Fruit fly (Drosophila melanogaster) whole organism, wandering third instar larva: ENCODE results near the gene Det.
A peak's percentile ranks its signal among the peaks of the same experiment; 100 is the strongest.

ENCODE experiments used
- Abd-B ChIP-seq: fragments of >200 bp; optimal IDR thresholded peaks from 2 replicates; lab custom pipeline; 2017; ENCODE audit warnings: missing biosample characterization, missing genetic modification characterization
- CG32264 ChIP-seq: fragments of 200-800 bp; sonication (Bioruptor generic); optimal IDR thresholded peaks from 2 replicates; lab custom pipeline; 2016; ENCODE audit warnings: missing biosample characterization, missing genetic modification characterization
- CG9705 ChIP-seq: fragments of 200-800 bp; sonication (Bioruptor generic); optimal IDR thresholded peaks from 2 replicates; lab custom pipeline; 2018; ENCODE audit warnings: missing biosample characterization, mild to moderate bottlenecking, missing genetic modification characterization
- CrebA ChIP-seq: fragments of 200-800 bp; sonication (Bioruptor generic); optimal IDR thresholded peaks from 2 replicates; lab custom pipeline; 2016; ENCODE audit warnings: missing biosample characterization, mild to moderate bottlenecking, missing genetic modification characterization, borderline replicate concordance
- Dfd ChIP-seq: fragments of >200 bp; optimal IDR thresholded peaks from 2 replicates; lab custom pipeline; 2017; ENCODE audit warnings: missing biosample characterization, missing genetic modification characterization
- Dif ChIP-seq: fragments of 200-275, 200-300 bp; sonication (Bioruptor generic); optimal IDR thresholded peaks from 2 replicates; lab custom pipeline; 2018; ENCODE audit warnings: missing biosample characterization, missing genetic modification characterization; ENCODE audit not compliant: partially characterized antibody
- HLH106 ChIP-seq: fragments of 200-800 bp; optimal IDR thresholded peaks from 3 replicates; lab custom pipeline; 2019; ENCODE audit warnings: missing biosample characterization, mild to moderate bottlenecking, missing genetic modification characterization, moderate library complexity
- Hnf4 ChIP-seq: fragments of 200-800 bp; sonication (Bioruptor generic); optimal IDR thresholded peaks from 2 replicates; lab custom pipeline; 2016; ENCODE audit warnings: missing biosample characterization, mild to moderate bottlenecking, missing genetic modification characterization
- Hr83 ChIP-seq: fragments of 200-300 bp; sonication (Bioruptor generic); optimal IDR thresholded peaks from 2 replicates; lab custom pipeline; 2016; ENCODE audit warnings: missing biosample characterization, mild to moderate bottlenecking, missing genetic modification characterization, moderate library complexity; ENCODE audit not compliant: poor library complexity, severe bottlenecking
- Jra ChIP-seq: sonication (Bioruptor generic); optimal IDR thresholded peaks from 2 replicates; lab custom pipeline; 2016; ENCODE audit warnings: missing biosample characterization, missing genetic modification characterization
- Mio ChIP-seq: sonication (Bioruptor generic); optimal IDR thresholded peaks from 2 replicates; lab custom pipeline; 2016; ENCODE audit warnings: missing biosample characterization, missing genetic modification characterization
- Myc ChIP-seq: fragments of >200 bp; optimal IDR thresholded peaks from 2 replicates; lab custom pipeline; 2017
- N ChIP-seq: fragments of >200 bp; optimal IDR thresholded peaks from 2 replicates; lab custom pipeline; 2018; ENCODE audit warnings: missing biosample characterization, missing external identifiers, missing genetic modification characterization
- OdsH ChIP-seq: fragments of 200-800 bp; sonication (Bioruptor generic); optimal IDR thresholded peaks from 2 replicates; lab custom pipeline; 2016; ENCODE audit warnings: missing biosample characterization, mild to moderate bottlenecking, missing genetic modification characterization
- Rel ChIP-seq, 2 experiments: fragments of 200-800 bp; sonication (Bioruptor generic) in 1 of 2; optimal IDR thresholded peaks; 2 replicates in 1 of 2; 3 replicates in 1 of 2; lab custom pipeline; 2016 to 2019; ENCODE audit warnings: mild to moderate bottlenecking in 2 of 2, missing biosample characterization in 2 of 2, missing genetic modification characterization in 2 of 2, moderate library complexity in 1 of 2
- Sp1 ChIP-seq: fragments of 200-800 bp; sonication (Bioruptor generic); optimal IDR thresholded peaks from 3 replicates; lab custom pipeline; 2019; ENCODE audit warnings: missing biosample characterization, mild to moderate bottlenecking, missing genetic modification characterization, moderate library complexity
- Vsx2 ChIP-seq: fragments of 200-300, 225-300 bp; sonication (Bioruptor generic); optimal IDR thresholded peaks from 2 replicates; lab custom pipeline; 2018; ENCODE audit warnings: missing biosample characterization, missing genetic modification characterization; ENCODE audit not compliant: partially characterized antibody
- br ChIP-seq: fragments of 200-800 bp; sonication (Bioruptor generic); optimal IDR thresholded peaks from 2 replicates; lab custom pipeline; 2016; ENCODE audit warnings: missing biosample characterization, missing genetic modification characterization
- brk ChIP-seq: fragments of 200-800 bp; sonication (Bioruptor generic); optimal IDR thresholded peaks from 2 replicates; lab custom pipeline; 2016; ENCODE audit warnings: missing biosample characterization, mild to moderate bottlenecking, missing genetic modification characterization
- dl ChIP-seq, 2 experiments: fragments of 175-275, 200-275 bp in 1 of 2; fragments of 200-275 bp in 1 of 2; sonication (Bioruptor generic); optimal IDR thresholded peaks; lab custom pipeline; 2018; ENCODE audit warnings: mild to moderate bottlenecking in 2 of 2, missing biosample characterization in 2 of 2, missing genetic modification characterization in 2 of 2, moderate library complexity in 2 of 2; ENCODE audit not compliant: partially characterized antibody in 2 of 2, insufficient read depth in 1 of 2
- dmrt93B ChIP-seq: fragments of 200-800 bp; sonication (Bioruptor generic); optimal IDR thresholded peaks from 2 replicates; lab custom pipeline; 2018; ENCODE audit warnings: missing biosample characterization, mild to moderate bottlenecking, missing genetic modification characterization
- dsf ChIP-seq: sonication (Bioruptor generic); optimal IDR thresholded peaks from 2 replicates; lab custom pipeline; 2016; ENCODE audit warnings: missing biosample characterization, missing genetic modification characterization, borderline replicate concordance
- ey ChIP-seq: fragments of 200-800 bp; sonication (Bioruptor generic); optimal IDR thresholded peaks from 2 replicates; lab custom pipeline; 2016; ENCODE audit warnings: missing biosample characterization, missing genetic modification characterization
- foxo ChIP-seq, 2 experiments: fragments of 200-800 bp; sonication (Bioruptor generic); optimal IDR thresholded peaks; 2 replicates in 1 of 2; 3 replicates in 1 of 2; lab custom pipeline; 2016 to 2017; ENCODE audit warnings: missing biosample characterization in 2 of 2, missing genetic modification characterization in 2 of 2
- fru ChIP-seq: fragments of 200-800 bp; sonication (Bioruptor generic); optimal IDR thresholded peaks from 3 replicates; lab custom pipeline; 2016; ENCODE audit warnings: missing biosample characterization, mild to moderate bottlenecking, missing genetic modification characterization
- h ChIP-seq: fragments of 200-800 bp; sonication (Bioruptor generic); optimal IDR thresholded peaks from 3 replicates; lab custom pipeline; 2016; ENCODE audit warnings: missing biosample characterization, mild to moderate bottlenecking, missing genetic modification characterization
- jim ChIP-seq: fragments of 175-275, 200-325 bp; sonication (Bioruptor generic); optimal IDR thresholded peaks from 2 replicates; lab custom pipeline; 2016; ENCODE audit warnings: missing biosample characterization, mild to moderate bottlenecking, missing genetic modification characterization
- lola ChIP-seq: fragments of >200 bp; optimal IDR thresholded peaks from 2 replicates; lab custom pipeline; 2017; ENCODE audit warnings: missing biosample characterization, missing genetic modification characterization
- pan ChIP-seq: fragments of >200 bp; optimal IDR thresholded peaks from 2 replicates; lab custom pipeline; 2017
- psq ChIP-seq: fragments of 200-800 bp; sonication (Bioruptor generic); optimal IDR thresholded peaks from 3 replicates; lab custom pipeline; 2017; ENCODE audit warnings: missing biosample characterization, mild to moderate bottlenecking, missing genetic modification characterization, moderate library complexity
- rgr ChIP-seq: fragments of 200-800 bp; sonication (Bioruptor generic); optimal IDR thresholded peaks from 3 replicates; lab custom pipeline; 2016; ENCODE audit warnings: missing biosample characterization, mild to moderate bottlenecking, missing genetic modification characterization
- sage ChIP-seq: fragments of 200-800 bp; sonication (Bioruptor generic); optimal IDR thresholded peaks from 2 replicates; lab custom pipeline; 2016; ENCODE audit warnings: missing biosample characterization, mild to moderate bottlenecking, missing genetic modification characterization
- sv ChIP-seq: fragments of 200-800 bp; sonication (Bioruptor generic); optimal IDR thresholded peaks from 3 replicates; lab custom pipeline; 2016; ENCODE audit warnings: missing biosample characterization, missing genetic modification characterization
- tai ChIP-seq: sonication (Bioruptor generic); optimal IDR thresholded peaks from 2 replicates; lab custom pipeline; 2016; ENCODE audit warnings: missing biosample characterization, missing genetic modification characterization
- usp ChIP-seq: fragments of >200 bp; optimal IDR thresholded peaks from 2 replicates; lab custom pipeline; 2017; ENCODE audit warnings: missing biosample characterization, missing genetic modification characterization
- woc ChIP-seq: sonication (Bioruptor generic); optimal IDR thresholded peaks from 2 replicates; lab custom pipeline; 2016; ENCODE audit warnings: missing biosample characterization, mild to moderate bottlenecking, missing genetic modification characterization

Gene Det

dm6 chr3R:17110880-17111726 is 38.4 kb upstream of the Det start:
- TF ChIP-seq Mio (GFP tag; lab: Kevin White, UChicago) (no peak), psq (no peak), Dif (no peak), h (GFP tag; lab: Kevin White, UChicago) (peak; percentile 58), woc (GFP tag; lab: Kevin White, UChicago) (no peak), Rel (GFP tag; optimal IDR thresholded peaks at IDR 0.05; lab: Kevin White, UChicago) (no peak), Rel (tag; optimal IDR thresholded peaks at IDR 0.05; lab: Kevin White, UChicago) (peak; percentile 62), Vsx2 (peak; percentile 35)
- TF ChIP-seq, all 38 proteins: peak for 3

DNA sequence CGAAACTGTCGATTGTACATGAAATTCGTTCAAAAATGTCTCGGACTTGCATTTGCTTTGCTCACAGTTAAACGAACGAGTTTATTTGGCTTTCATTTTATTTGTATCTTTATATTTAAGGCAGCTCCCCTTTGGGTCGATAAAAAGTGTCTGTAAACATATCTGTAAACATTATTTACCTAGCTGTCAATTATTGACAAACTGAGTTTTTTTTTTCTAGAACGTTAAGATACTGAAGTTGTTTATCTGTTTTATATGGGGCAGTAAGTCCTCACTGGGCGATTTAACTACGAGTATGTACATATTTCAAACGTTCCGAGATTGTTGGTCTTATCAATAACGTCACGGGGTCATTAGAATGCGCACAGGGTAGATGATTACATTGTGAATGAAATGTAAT is 33.8 kb upstream of the Det start:
- TF ChIP-seq dsf (GFP tag; lab: Kevin White, UChicago): no peak
- TF ChIP-seq HLH106: no peak
- TF ChIP-seq brk (GFP tag; lab: Kevin White, UChicago): peak; percentile 24
- TF ChIP-seq dmrt93B (GFP tag; lab: Kevin White, UChicago): no peak
- TF ChIP-seq sv: no peak
- no peak for TF ChIP-seq foxo (GFP tag; optimal IDR thresholded peaks at IDR 0.05; lab: Kevin White, UChicago)
- peak; percentile 61 for TF ChIP-seq Hr83 (GFP tag; lab: Kevin White, UChicago)
- no peak for TF ChIP-seq Mio (GFP tag; lab: Kevin White, UChicago)
- no peak for TF ChIP-seq lola (GFP tag; lab: Kevin White, UChicago)
- peak; percentile 3 for TF ChIP-seq Hnf4 (GFP tag; lab: Kevin White, UChicago)
- no peak for TF ChIP-seq Abd-B (GFP tag; lab: Kevin White, UChicago)
- TF ChIP-seq sage (GFP tag; lab: Kevin White, UChicago): peak; percentile 42
- no peak for TF ChIP-seq Myc
- peak; percentile 40 for TF ChIP-seq h (GFP tag; lab: Kevin White, UChicago)

- TF ChIP-seq dmrt93B (GFP tag; lab: Kevin White, UChicago): peak; percentile 17
- peak; percentile 8 for TF ChIP-seq woc (GFP tag; lab: Kevin White, UChicago)
- no peak for TF ChIP-seq psq
- TF ChIP-seq br (GFP tag; lab: Kevin White, UChicago): peak; percentile 68
- TF ChIP-seq Sp1: no peak
- peak; percentile 47 for TF ChIP-seq Hr83 (GFP tag; lab: Kevin White, UChicago)
- TF ChIP-seq HLH106: peak; percentile 14
- peak; percentile 28 for TF ChIP-seq OdsH (GFP tag; lab: Kevin White, UChicago)
- peak; percentile 2 for TF ChIP-seq tai
- no peak for TF ChIP-seq lola (GFP tag; lab: Kevin White, UChicago)
- peak; percentile 22 for TF ChIP-seq h (GFP tag; lab: Kevin White, UChicago)
- peak; percentile 26 for TF ChIP-seq rgr (GFP tag; lab: Kevin White, UChicago)
- peak; percentile 17 for TF ChIP-seq Hnf4 (GFP tag; lab: Kevin White, UChicago)
- peak; percentile 62 for TF ChIP-seq ey (GFP tag; lab: Kevin White, UChicago)
- peak; percentile 58 for TF ChIP-seq fru
- no peak for TF ChIP-seq brk (GFP tag; lab: Kevin White, UChicago)
- peak in 1 of 2 experiments; percentile 68 for TF ChIP-seq foxo (GFP tag; optimal IDR thresholded peaks at IDR 0.05; lab: Kevin White, UChicago)
Observed at dm6 chr3R:17116231-17116630, 33.2 kb upstream of the Det start.

- TF ChIP-seq dmrt93B (GFP tag; lab: Kevin White, UChicago) (peak; percentile 40), psq (peak; percentile 84), CrebA (GFP tag; lab: Kevin White, UChicago) (no peak), CG32264 (GFP tag; lab: Kevin White, UChicago) (no peak), h (GFP tag; lab: Kevin White, UChicago) (peak; percentile 79), Dif (no peak), dl (GFP tag; optimal IDR thresholded peaks at IDR 0.05; lab: Kevin White, UChicago; ENCODE audit: insufficient read depth in 1 of 2, partially characterized antibody in 2 of 2) (no peak), Vsx2 (no peak), OdsH (GFP tag; lab: Kevin White, UChicago) (peak; percentile 71), Mio (GFP tag; lab: Kevin White, UChicago) (no peak), pan (lab: Kevin White, UChicago) (no peak), dsf (GFP tag; lab: Kevin White, UChicago) (no peak), sv (no peak), N (GFP tag; lab: Kevin White, UChicago) (no peak), HLH106 (peak; percentile 77), Myc (no peak), usp (no peak), Dfd (GFP tag; lab: Kevin White, UChicago) (no peak), woc (GFP tag; lab: Kevin White, UChicago) (peak; percentile 79), Hr83 (GFP tag; lab: Kevin White, UChicago) (no peak), foxo (GFP tag; optimal IDR thresholded peaks at IDR 0.05; lab: Kevin White, UChicago) (peak in 1 of 2 experiments; percentile 57), CG9705 (GFP tag; lab: Kevin White, UChicago) (no peak), rgr (GFP tag; lab: Kevin White, UChicago) (peak; percentile 52), jim (GFP tag; lab: Kevin White, UChicago) (no peak), Sp1 (peak; percentile 72), fru (peak; percentile 64), Jra (GFP tag; lab: Kevin White, UChicago) (no peak), ey (GFP tag; lab: Kevin White, UChicago) (peak; percentile 65)
Observed at dm6 chr3R:17117607-17118327, 31.7 kb upstream of the Det start.
